Worm (Caenorhabditis elegans) whole organism, L3 larva: ENCODE data around the gene K03H6.1.

Experiments used
- eor-1 ChIP-seq, 2 experiments: fragments of 150-350 bp; optimal IDR thresholded peaks; 2 replicates each; lab custom pipeline; 2014 to 2018; ENCODE audit warnings: missing biosample characterization in 2 of 2, missing genetic modification characterization in 2 of 2
- fkh-2 ChIP-seq: fragments of 150-350 bp; optimal IDR thresholded peaks from 2 replicates; lab custom pipeline; 2014; ENCODE audit warnings: missing biosample characterization, missing genetic modification reagents, missing genetic modification characterization
- fos-1 ChIP-seq: fragments of 150-350 bp; optimal IDR thresholded peaks from 2 replicates; lab custom pipeline; 2014; ENCODE audit warnings: missing biosample characterization, missing genetic modification characterization
- nhr-11 ChIP-seq: fragments of 150-350 bp; optimal IDR thresholded peaks from 2 replicates; lab custom pipeline; 2014; ENCODE audit warnings: missing biosample characterization, missing genetic modification characterization
- nhr-43 ChIP-seq: sonication (generic microtip); optimal IDR thresholded peaks from 2 replicates; lab custom pipeline; 2016; ENCODE audit warnings: mild to moderate bottlenecking, missing genetic modification characterization, missing compliant biosample characterization; ENCODE audit not compliant: poor library complexity, severe bottlenecking
- nhr-76 ChIP-seq: fragments of 150-350 bp; sonication (generic microtip); optimal IDR thresholded peaks from 5 replicates; lab custom pipeline; 2014; ENCODE audit warnings: missing biosample characterization, missing genetic modification characterization
- pha-4 ChIP-seq: fragments of 150-350 bp; optimal IDR thresholded peaks from 2 replicates; lab custom pipeline; 2014; ENCODE audit warnings: missing biosample characterization, missing genetic modification reagents, missing genetic modification characterization
- skn-1 ChIP-seq: fragments of 150-350 bp; optimal IDR thresholded peaks from 2 replicates; lab custom pipeline; 2014; ENCODE audit warnings: missing biosample characterization, missing genetic modification characterization
- snpc-4 ChIP-seq: fragments of 150-350 bp; optimal IDR thresholded peaks from 2 replicates; lab custom pipeline; 2014; ENCODE audit warnings: missing biosample characterization, missing genetic modification characterization

DNA sequence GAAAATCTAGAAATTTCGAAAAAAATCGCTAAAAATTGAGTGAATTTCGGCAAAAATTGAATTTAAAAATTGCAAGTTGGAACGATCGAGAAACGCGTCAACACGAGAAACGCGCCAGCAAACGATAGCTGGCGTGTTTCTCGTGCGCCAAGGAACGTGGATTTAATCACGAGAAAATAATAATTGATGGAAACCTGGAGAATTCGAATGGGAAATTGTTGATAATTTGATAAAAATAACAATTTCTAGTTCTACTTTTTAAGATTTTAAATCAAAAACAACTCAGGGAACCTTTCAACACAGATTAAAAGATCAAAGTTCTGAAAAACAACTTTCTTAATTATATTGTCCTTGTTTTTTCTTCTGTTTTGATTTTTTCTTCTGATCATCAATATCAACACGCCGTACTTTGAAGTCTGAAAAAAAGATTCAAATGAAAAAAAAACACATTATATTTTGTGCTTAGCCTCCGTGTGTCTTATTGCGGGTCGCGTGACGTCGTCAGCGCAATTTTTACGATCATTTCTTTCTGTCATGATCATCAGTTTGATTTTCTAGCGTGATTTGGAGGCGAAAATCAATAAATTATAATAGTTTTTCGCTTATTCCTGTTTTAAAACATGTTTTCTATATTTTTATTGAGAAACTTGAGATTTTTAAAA, 27.4 kb upstream of the K03H6.1 start, which contains the start of gene npp-20:
- TF ChIP-seq eor-1 (tag; optimal IDR thresholded peaks at IDR 0.05; lab: Kevin White, UChicago): no peak
- no peak for TF ChIP-seq nhr-11
- no peak for TF ChIP-seq nhr-43 (tag; lab: Kevin White, UChicago)
- TF ChIP-seq fos-1 (tag; lab: Kevin White, UChicago): no peak
- TF ChIP-seq nhr-76: no peak
- no peak for TF ChIP-seq fkh-2 (tag; lab: Kevin White, UChicago)
- no peak for TF ChIP-seq skn-1 (tag; lab: Kevin White, UChicago)
- peak; percentile 38 for TF ChIP-seq pha-4
- TF ChIP-seq snpc-4 (tag; lab: Kevin White, UChicago): no peak
